Worm (Caenorhabditis elegans): Measurements from ENCODE around the gene F02D8.9.

- TF ChIP-seq ham-2 (GFP tag; optimal IDR thresholded peaks at IDR 0.05): no peak
- TF ChIP-seq unc-120 (tag; optimal IDR thresholded peaks at IDR 0.05; ENCODE audit: poor library complexity, severe bottlenecking): peak; percentile 54
- no peak for TF ChIP-seq blmp-1 (tag; optimal IDR thresholded peaks at IDR 0.05)
- no peak for TF ChIP-seq ceh-39 (tag; optimal IDR thresholded peaks at IDR 0.05)
- TF ChIP-seq ztf-11 (tag; optimal IDR thresholded peaks at IDR 0.05): no peak
- TF ChIP-seq bed-3 (GFP tag; optimal IDR thresholded peaks at IDR 0.05): no peak
- TF ChIP-seq nhr-28 (tag; optimal IDR thresholded peaks at IDR 0.05): no peak
- no peak for TF ChIP-seq ceh-83 (GFP tag; optimal IDR thresholded peaks at IDR 0.05)
- TF ChIP-seq nhr-12 (tag; optimal IDR thresholded peaks at IDR 0.05): no peak
- TF ChIP-seq nhr-76 (tag; optimal IDR thresholded peaks at IDR 0.05): no peak
Observed at ce11 chrV:14909331-14909835, 46.2 kb downstream of the F02D8.9 start, which contains the start of gene H12D21.9.

Measured in whole organism, mixed stage, embryonic.